Worm (Caenorhabditis elegans) whole organism, young adult: Measurements from ENCODE around the gene C09F5.3.

ENCODE experiments used
- ama-1 ChIP-seq, 3 experiments: fragments of 150-350 bp in 1 of 3; sonication (generic microtip) in 2 of 3; optimal IDR thresholded peaks; 2 replicates each; lab custom pipeline; 2014 to 2018; ENCODE audit warnings: missing biosample characterization in 2 of 3, missing genetic modification characterization in 2 of 3, missing genetic modification reagents in 2 of 3
- cebp-2 ChIP-seq: fragments of 200-800 bp; sonication (Bioruptor generic); IDR thresholded peaks from 2 replicates; pipeline ENCODE4 v1.3.6; 2022; ENCODE audit warnings: missing genetic modification characterization, missing compliant biosample characterization
- ceh-79 ChIP-seq: sonication (generic microtip); optimal IDR thresholded peaks from 2 replicates; lab custom pipeline; 2017; ENCODE audit warnings: mild to moderate bottlenecking, missing genetic modification characterization, missing compliant biosample characterization
- hmg-20 ChIP-seq: fragments of 200-800 bp; sonication (Bioruptor generic); IDR thresholded peaks from 2 replicates; pipeline ENCODE4 v1.3.6; 2022; ENCODE audit warnings: missing genetic modification reagents, missing genetic modification characterization, missing compliant biosample characterization
- madf-8 ChIP-seq: fragments of 200-800 bp; sonication (Bioruptor generic); conservative IDR thresholded peaks from 2 replicates; pipeline ENCODE4 v1.3.6; 2022; ENCODE audit warnings: missing genetic modification reagents, missing genetic modification characterization, missing compliant biosample characterization
- nhr-27 ChIP-seq: fragments of 200-800 bp; sonication (Bioruptor generic); optimal IDR thresholded peaks from 2 replicates; lab custom pipeline; 2018; ENCODE audit warnings: mild to moderate bottlenecking, missing genetic modification characterization, moderate library complexity, missing compliant biosample characterization
- nhr-90 ChIP-seq: sonication (generic microtip); optimal IDR thresholded peaks from 2 replicates; lab custom pipeline; 2016; ENCODE audit warnings: missing genotype, mild to moderate bottlenecking, missing genetic modification characterization, missing compliant biosample characterization
- repo-1 ChIP-seq: sonication (generic microtip); optimal IDR thresholded peaks from 2 replicates; lab custom pipeline; 2017; ENCODE audit warnings: mild to moderate bottlenecking, missing genetic modification characterization, missing compliant biosample characterization
- unc-62 ChIP-seq: fragments of 150-350 bp; optimal IDR thresholded peaks from 2 replicates; lab custom pipeline; 2014; ENCODE audit warnings: missing biosample characterization, missing genetic modification reagents, missing genetic modification characterization
- ztf-26 ChIP-seq: sonication (generic microtip); optimal IDR thresholded peaks from 2 replicates; lab custom pipeline; 2017; ENCODE audit warnings: missing genetic modification characterization, missing compliant biosample characterization
- ztf-28 ChIP-seq: fragments of 200-800 bp; sonication (Bioruptor generic); IDR thresholded peaks from 2 replicates; pipeline ENCODE4 v1.3.6; 2022; ENCODE audit warnings: missing genetic modification reagents, missing genetic modification characterization, missing compliant biosample characterization

DNA sequence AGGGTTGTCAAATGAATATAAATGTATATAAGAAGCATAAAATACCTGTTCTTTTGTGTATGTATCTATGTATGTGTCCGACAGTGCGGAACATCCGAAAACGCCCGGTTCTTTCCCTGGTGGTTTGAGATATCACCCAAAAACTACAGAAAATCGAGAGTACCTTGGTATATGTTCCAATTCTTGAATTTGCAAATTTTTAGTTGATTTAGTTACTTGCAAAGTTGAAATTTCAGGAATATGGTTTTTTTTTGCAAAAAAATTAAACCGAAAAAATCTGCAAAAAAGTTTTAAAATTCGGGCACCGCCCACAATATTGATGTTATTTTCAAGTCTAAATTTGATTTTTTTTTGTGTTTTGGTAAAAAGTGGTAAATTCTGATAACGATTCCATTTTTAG lies 47.6 kb downstream of the C09F5.3 start, which contains the start of gene T19C3.2:
- TF ChIP-seq madf-8 (GFP tag; lab: Robert Waterston, UW) (no peak), nhr-27 (tag; lab: Kevin White, UChicago) (no peak), ceh-79 (tag; lab: Kevin White, UChicago) (no peak), cebp-2 (GFP tag; lab: Robert Waterston, UW) (no peak), repo-1 (tag; lab: Kevin White, UChicago) (no peak), ama-1 (optimal IDR thresholded peaks at IDR 0.05; lab: Kevin White, UChicago) (no peak), ama-1 (GFP tag; optimal IDR thresholded peaks at IDR 0.05; lab: Kevin White, UChicago) (no peak), ztf-28 (GFP tag; lab: Robert Waterston, UW) (no peak), unc-62 (GFP tag; lab: Kevin White, UChicago) (no peak), nhr-90 (tag; lab: Kevin White, UChicago) (no peak), hmg-20 (GFP tag; lab: Robert Waterston, UW) (no peak), ztf-26 (tag; lab: Kevin White, UChicago) (no peak)
